Worm (Caenorhabditis elegans): Measurements from ENCODE around the gene cyp-42A1.

- TF ChIP-seq B0310.2 (tag; optimal IDR thresholded peaks at IDR 0.05) (no peak), hnd-1 (tag; optimal IDR thresholded peaks at IDR 0.05) (no peak), ama-1 (optimal IDR thresholded peaks at IDR 0.05) (no peak), hmbx-1 (tag; optimal IDR thresholded peaks at IDR 0.05) (no peak), tra-4 (tag; optimal IDR thresholded peaks at IDR 0.05) (no peak), hmg-4 (GFP tag; optimal IDR thresholded peaks at IDR 0.05) (no peak)
Observed at ce11 chrV:18960072-18960471, 48.2 kb downstream of the cyp-42A1 start, which contains the start of gene ztf-20.
